Fruit fly (Drosophila melanogaster): ENCODE measurements around the gene CG8209.

CG8209 gene

DNA sequence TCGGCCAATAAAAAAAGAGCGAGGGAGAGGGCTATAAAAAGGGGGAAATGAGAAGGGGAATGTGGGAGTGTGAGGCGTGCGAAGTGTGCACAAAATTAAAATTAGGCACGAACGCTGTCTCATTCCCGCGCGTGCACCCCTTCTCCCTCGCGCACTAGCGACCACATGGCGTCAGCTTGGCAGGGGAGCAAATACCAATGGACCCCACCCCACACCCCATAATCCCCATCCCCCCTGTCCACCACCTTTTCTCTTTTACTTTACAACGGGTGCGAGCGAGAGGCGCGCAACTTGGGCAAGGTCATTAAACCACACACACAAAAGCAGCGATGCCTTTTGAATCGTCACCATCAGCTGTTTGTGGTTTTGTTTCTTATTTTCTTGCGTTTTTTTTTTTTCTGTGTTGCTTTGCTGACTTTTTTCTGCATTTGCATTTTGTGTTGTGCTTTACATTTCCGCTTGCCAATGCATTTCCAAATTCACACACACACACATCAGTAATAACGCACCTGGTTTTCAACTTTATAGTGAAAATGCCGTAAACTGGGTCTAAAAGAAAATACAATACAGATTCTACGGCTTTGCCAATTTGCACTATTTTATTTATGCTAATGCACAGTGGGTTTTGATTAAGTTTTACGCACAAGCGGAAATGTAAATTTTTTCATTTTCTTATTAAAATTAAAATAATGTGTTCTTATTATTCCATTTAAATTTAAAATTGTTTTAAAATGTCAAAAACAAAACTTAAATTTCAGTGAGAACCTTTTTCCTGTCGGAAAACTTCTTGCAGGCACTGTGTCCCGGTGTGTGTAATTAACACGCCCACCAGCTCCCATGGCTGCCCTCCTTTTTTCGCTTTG is 48.3 kb downstream of the CG8209 start (continued):
- TF ChIP-seq fd3F (GFP tag; optimal IDR thresholded peaks at IDR 0.05): peak; percentile 18
- TF ChIP-seq CG7839 (tag; optimal IDR thresholded peaks at IDR 0.05): peak; percentile 56
- TF ChIP-seq CG34376 (GFP tag; optimal IDR thresholded peaks at IDR 0.05): no peak
- peak; percentile 39 for TF ChIP-seq caup (GFP tag; optimal IDR thresholded peaks at IDR 0.05; ENCODE audit: severe bottlenecking)
- no peak for TF ChIP-seq CG1603 (tag; optimal IDR thresholded peaks at IDR 0.05)
- TF ChIP-seq CG1233 (GFP tag; optimal IDR thresholded peaks at IDR 0.05): peak; percentile 43
- TF ChIP-seq CG7745 (tag; optimal IDR thresholded peaks at IDR 0.05): peak; percentile 96
- TF ChIP-seq hth (optimal IDR thresholded peaks at IDR 0.05): no peak
- peak; percentile 63 for TF ChIP-seq Taf1 (GFP tag; IDR thresholded peaks at IDR 0.05)
- TF ChIP-seq CG6272 (GFP tag; IDR thresholded peaks at IDR 0.05): no peak
- TF ChIP-seq danr (GFP tag; IDR thresholded peaks at IDR 0.05): peak; percentile 44; the same call in 1 of the 2 replicates
- no peak for TF ChIP-seq B-H2 (GFP tag; optimal IDR thresholded peaks at IDR 0.05)
- TF ChIP-seq sens (GFP tag): peak; percentile 52
- TF ChIP-seq crc (GFP tag; optimal IDR thresholded peaks at IDR 0.05): no peak
- peak; percentile 79; the same call in 2 of the 3 replicates for TF ChIP-seq dysf (GFP tag; IDR thresholded peaks at IDR 0.05)
- TF ChIP-seq sug (tag; optimal IDR thresholded peaks at IDR 0.05): peak; percentile 93
- TF ChIP-seq HLH3B (GFP tag; IDR thresholded peaks at IDR 0.05): peak; percentile 68
- TF ChIP-seq lbe (GFP tag; optimal IDR thresholded peaks at IDR 0.05): peak; percentile 15
- TF ChIP-seq CG3726 (GFP tag; IDR thresholded peaks at IDR 0.05): 0 out of 3 replicates have a peak, but pooled peaks have one; percentile 42
- TF ChIP-seq CG15601 (tag; optimal IDR thresholded peaks at IDR 0.05): no peak
- peak; percentile 22 for TF ChIP-seq Sry-β (GFP tag; optimal IDR thresholded peaks at IDR 0.05)
- no peak for TF ChIP-seq ems (GFP tag; optimal IDR thresholded peaks at IDR 0.05)
- TF ChIP-seq Nf-YA (GFP tag; IDR thresholded peaks at IDR 0.05): 0 out of 2 replicates have a peak, but pooled peaks have one; percentile 23
- no peak for TF ChIP-seq CG6654 (GFP tag; optimal IDR thresholded peaks at IDR 0.05)
- TF ChIP-seq Rfx (GFP tag; IDR thresholded peaks at IDR 0.05): peak; percentile 79
- peak; percentile 54 for TF ChIP-seq CG18262 (tag; optimal IDR thresholded peaks at IDR 0.05)
- no peak for TF ChIP-seq Dip3 (GFP tag; optimal IDR thresholded peaks at IDR 0.05)
- TF ChIP-seq ara (GFP tag; IDR thresholded peaks at IDR 0.05): peak; percentile 52
- TF ChIP-seq CG4730 (GFP tag; IDR thresholded peaks at IDR 0.05): peak; percentile 48; the same call in 1 of the 2 replicates
- peak; percentile 7 for TF ChIP-seq CG10209 (GFP tag; optimal IDR thresholded peaks at IDR 0.05)
- no peak for TF ChIP-seq CG9797 (GFP tag; optimal IDR thresholded peaks at IDR 0.05)
- no peak for TF ChIP-seq Dip2 (GFP tag; IDR thresholded peaks at IDR 0.05)
- TF ChIP-seq dpn (GFP tag; optimal IDR thresholded peaks at IDR 0.05): peak in 1 of 2 experiments; percentile 12
- TF ChIP-seq D19A (tag; optimal IDR thresholded peaks at IDR 0.05): peak; percentile 27
- TF ChIP-seq ssp (GFP tag; IDR thresholded peaks at IDR 0.05): no peak
- no peak for TF ChIP-seq ac (GFP tag; optimal IDR thresholded peaks at IDR 0.05)
- TF ChIP-seq CG6813 (GFP tag; optimal IDR thresholded peaks at IDR 0.05): no peak
- TF ChIP-seq dimm (GFP tag; IDR thresholded peaks at IDR 0.05): no peak
- no peak for TF ChIP-seq CG33213 (GFP tag; optimal IDR thresholded peaks at IDR 0.05)
- no peak for TF ChIP-seq sima (GFP tag; optimal IDR thresholded peaks at IDR 0.05)
- TF ChIP-seq Usf (GFP tag; optimal IDR thresholded peaks at IDR 0.05): no peak
- TF ChIP-seq phol (tag; optimal IDR thresholded peaks at IDR 0.05): peak; percentile 55
- TF ChIP-seq ham (GFP tag; IDR thresholded peaks at IDR 0.05): 0 out of 2 replicates have a peak, but pooled peaks have one; percentile 18
- peak; percentile 41 for TF ChIP-seq CG2120 (GFP tag; optimal IDR thresholded peaks at IDR 0.05)
- TF ChIP-seq CG3163 (GFP tag; optimal IDR thresholded peaks at IDR 0.05): no peak
- TF ChIP-seq ATbp (GFP tag; optimal IDR thresholded peaks at IDR 0.05): no peak
- TF ChIP-seq CG6175 (GFP tag; IDR thresholded peaks at IDR 0.05): no peak
- TF ChIP-seq Sox102F (GFP tag; optimal IDR thresholded peaks at IDR 0.05): peak; percentile 46
- peak; percentile 40; the same call in 1 of the 2 replicates for TF ChIP-seq E2f2 (GFP tag; IDR thresholded peaks at IDR 0.05)
